Fruit fly (Drosophila melanogaster) whole organism, embryonic: Measurements from ENCODE around the gene Mon1.

Experiments used
- Aef1 ChIP-seq: fragments of 200-800 bp; sonication (Bioruptor generic); IDR thresholded peaks from 3 replicates; pipeline ENCODE4 v1.3.6; 2022; ENCODE audit warnings: missing biosample characterization, missing genetic modification characterization
- Atf6 ChIP-seq: fragments of 200-800 bp; sonication (Bioruptor generic); IDR thresholded peaks from 2 replicates; pipeline ENCODE4 v1.3.6; 2022; ENCODE audit warnings: missing biosample characterization, missing genetic modification characterization
- B-H1 ChIP-seq: fragments of 200-800 bp; sonication (Bioruptor generic); IDR thresholded peaks from 3 replicates; pipeline ENCODE4 v1.3.6; 2022; ENCODE audit warnings: missing biosample characterization, missing genetic modification characterization
- BEAF-32 ChIP-seq: fragments of 200-800 bp; sonication (Bioruptor generic); optimal IDR thresholded peaks from 3 replicates; lab custom pipeline; 2017; ENCODE audit warnings: missing biosample characterization, missing genetic modification characterization, mild to moderate bottlenecking, moderate library complexity, missing genetic modification reagents
- Bdp1 ChIP-seq: fragments of 200-800 bp; sonication (Bioruptor generic); optimal IDR thresholded peaks from 3 replicates; lab custom pipeline; 2016; ENCODE audit warnings: missing biosample characterization, missing genetic modification characterization
- Blimp-1 ChIP-seq: fragments of 200-800 bp; sonication (Bioruptor generic); optimal IDR thresholded peaks from 3 replicates; lab custom pipeline; 2018; ENCODE audit warnings: missing biosample characterization, missing genetic modification characterization, mild to moderate bottlenecking, moderate library complexity, missing genetic modification reagents
- CG1024 ChIP-seq: fragments of 200-800 bp; sonication (Bioruptor generic); IDR thresholded peaks from 2 replicates; pipeline ENCODE4 v1.3.6; 2022; ENCODE audit warnings: missing biosample characterization, missing genetic modification characterization
- CG10959 ChIP-seq: fragments of 200-800 bp; sonication (Bioruptor generic); IDR thresholded peaks from 2 replicates; pipeline ENCODE4 v1.3.6; 2022; ENCODE audit warnings: missing biosample characterization, missing genetic modification characterization
- CG13123 ChIP-seq: fragments of 200-800 bp; sonication (Bioruptor generic); optimal IDR thresholded peaks from 2 replicates; lab custom pipeline; 2016; ENCODE audit warnings: missing biosample characterization, missing genetic modification characterization
- CG13287 ChIP-seq: fragments of 200-800 bp; sonication (Bioruptor generic); IDR thresholded peaks from 2 replicates; pipeline ENCODE4 v1.3.6; 2022; ENCODE audit warnings: missing biosample characterization, missing genetic modification characterization; ENCODE audit not compliant: partially characterized antibody
- CG13894 ChIP-seq: fragments of 200-800 bp; sonication (Bioruptor generic); optimal IDR thresholded peaks from 3 replicates; lab custom pipeline; 2018; ENCODE audit warnings: missing biosample characterization, mild to moderate bottlenecking, missing genetic modification characterization, moderate library complexity
- CG14965 ChIP-seq: fragments of 200-800 bp; sonication (Bioruptor generic); optimal IDR thresholded peaks from 2 replicates; lab custom pipeline; 2016; ENCODE audit warnings: missing biosample characterization, missing genetic modification characterization, borderline replicate concordance
- CG18599 ChIP-seq: fragments of 200-800 bp; sonication (Bioruptor generic); optimal IDR thresholded peaks from 3 replicates; lab custom pipeline; 2017; ENCODE audit warnings: missing biosample characterization, missing genetic modification characterization, mild to moderate bottlenecking, moderate library complexity, missing genetic modification reagents
- CG4328 ChIP-seq: fragments of 200-800 bp; sonication (Bioruptor generic); optimal IDR thresholded peaks from 3 replicates; lab custom pipeline; 2017; ENCODE audit warnings: missing biosample characterization, missing genetic modification reagents, missing genetic modification characterization
- CG43689 ChIP-seq: fragments of 200-800 bp; sonication (Bioruptor generic); IDR thresholded peaks from 2 replicates; pipeline ENCODE4 v1.3.6; 2022; ENCODE audit warnings: missing biosample characterization, missing genetic modification characterization
- CG5245 ChIP-seq: fragments of 200-800 bp; sonication (Bioruptor generic); optimal IDR thresholded peaks from 3 replicates; lab custom pipeline; 2016; ENCODE audit warnings: missing biosample characterization, missing genetic modification characterization
- CG6175 ChIP-seq: fragments of 200-800 bp; sonication (Bioruptor generic); IDR thresholded peaks from 3 replicates; pipeline ENCODE4 v1.3.6; 2022; ENCODE audit warnings: missing biosample characterization, missing genetic modification characterization
- CG6683 ChIP-seq: fragments of 200-800 bp; sonication (Bioruptor generic); optimal IDR thresholded peaks from 2 replicates; lab custom pipeline; 2017; ENCODE audit warnings: missing biosample characterization, mild to moderate bottlenecking, missing genetic modification characterization, missing genetic modification reagents
- CG6854 ChIP-seq: fragments of 200-800 bp; sonication (Bioruptor generic); optimal IDR thresholded peaks from 3 replicates; lab custom pipeline; 2017; ENCODE audit warnings: missing biosample characterization, mild to moderate bottlenecking, missing genetic modification characterization
- CG7745 ChIP-seq: fragments of 200-800 bp; sonication (Bioruptor generic); optimal IDR thresholded peaks from 2 replicates; lab custom pipeline; 2018; ENCODE audit warnings: missing biosample characterization, mild to moderate bottlenecking, missing genetic modification characterization, moderate library complexity
- CG8089 ChIP-seq: fragments of 200-800 bp; sonication (Bioruptor generic); optimal IDR thresholded peaks from 3 replicates; lab custom pipeline; 2016; ENCODE audit warnings: missing biosample characterization, missing genetic modification characterization
- CG8765 ChIP-seq: fragments of 200-800 bp; sonication (Bioruptor generic); IDR thresholded peaks from 2 replicates; pipeline ENCODE4 v1.3.6; 2022; ENCODE audit warnings: missing biosample characterization, missing genetic modification characterization
- CG9817 ChIP-seq: fragments of 200-800 bp; sonication (Bioruptor generic); optimal IDR thresholded peaks from 2 replicates; lab custom pipeline; 2018; ENCODE audit warnings: missing biosample characterization, mild to moderate bottlenecking, missing genetic modification characterization, moderate library complexity
- CrebB ChIP-seq: fragments of 200-800 bp; sonication (Bioruptor generic); optimal IDR thresholded peaks from 3 replicates; lab custom pipeline; 2018; ENCODE audit warnings: missing biosample characterization, mild to moderate bottlenecking, missing genetic modification characterization
- Dad ChIP-seq: fragments of 200-800 bp; sonication (Bioruptor generic); optimal IDR thresholded peaks from 3 replicates; lab custom pipeline; 2016; ENCODE audit warnings: missing biosample characterization, missing genetic modification characterization
- Ets97D ChIP-seq: fragments of 200-800 bp; sonication (Bioruptor generic); optimal IDR thresholded peaks from 3 replicates; lab custom pipeline; 2016; ENCODE audit warnings: missing biosample characterization, missing genetic modification characterization
- GATAe ChIP-seq: fragments of 200-800 bp; sonication (Bioruptor generic); conservative IDR thresholded peaks from 2 replicates; pipeline ENCODE4 v1.3.6; 2022; ENCODE audit warnings: missing biosample characterization, missing genetic modification characterization
- HLH4C ChIP-seq: fragments of 200-800 bp; sonication (Bioruptor generic); IDR thresholded peaks from 3 replicates; pipeline ENCODE4 v1.3.6; 2022; ENCODE audit warnings: missing biosample characterization, missing genetic modification characterization; ENCODE audit not compliant: partially characterized antibody
- Hr78 ChIP-seq, 2 experiments: fragments of 200-800 bp in 1 of 2; fragments of >200 bp in 1 of 2; sonication (Bioruptor generic) in 1 of 2; optimal IDR thresholded peaks; 2 replicates each; lab custom pipeline; 2017 to 2019; ENCODE audit warnings: missing biosample characterization in 2 of 2, missing genetic modification characterization in 2 of 2, mild to moderate bottlenecking in 1 of 2, moderate library complexity in 1 of 2
- Rx ChIP-seq: fragments of 200-800 bp; sonication (Bioruptor generic); IDR thresholded peaks from 2 replicates; pipeline ENCODE4 v1.3.6; 2022; ENCODE audit warnings: missing biosample characterization, missing genetic modification characterization
- amos ChIP-seq: fragments of 200-800 bp; sonication (Bioruptor generic); IDR thresholded peaks from 2 replicates; pipeline ENCODE4 v1.3.6; 2022; ENCODE audit warnings: missing biosample characterization, missing genetic modification characterization; ENCODE audit not compliant: partially characterized antibody
- chm ChIP-seq: fragments of 200-800 bp; sonication (Bioruptor generic); IDR thresholded peaks from 2 replicates; pipeline ENCODE4 v1.3.6; 2022; ENCODE audit warnings: missing biosample characterization, missing genetic modification characterization
- da ChIP-seq: fragments of 200-800 bp; sonication (Bioruptor generic); optimal IDR thresholded peaks from 2 replicates; lab custom pipeline; 2016; ENCODE audit warnings: missing biosample characterization, missing genetic modification characterization
- eve ChIP-seq, 2 experiments: fragments of >200 bp; optimal IDR thresholded peaks; 2 replicates each; lab custom pipeline; 2017; ENCODE audit warnings: missing biosample characterization in 2 of 2, missing genetic modification characterization in 2 of 2
- fd96Cb ChIP-seq: fragments of 200-800 bp; sonication (Bioruptor generic); optimal IDR thresholded peaks from 2 replicates; lab custom pipeline; 2018; ENCODE audit warnings: missing biosample characterization, mild to moderate bottlenecking, missing genetic modification characterization, moderate library complexity
- ham ChIP-seq: fragments of 200-800 bp; sonication (Bioruptor generic); IDR thresholded peaks from 2 replicates; pipeline ENCODE4 v1.3.6; 2022; ENCODE audit warnings: missing biosample characterization, missing genetic modification characterization
- kni ChIP-seq: fragments of 200-800 bp; sonication (Bioruptor generic); optimal IDR thresholded peaks from 3 replicates; lab custom pipeline; 2017; ENCODE audit warnings: mild to moderate bottlenecking, missing biosample characterization, missing genetic modification reagents, missing genetic modification characterization
- maf-S ChIP-seq: fragments of 200-800 bp; sonication (Bioruptor generic); optimal IDR thresholded peaks from 2 replicates; lab custom pipeline; 2016; ENCODE audit warnings: missing biosample characterization, missing genetic modification characterization
- mam ChIP-seq: fragments of 200-800 bp; sonication (Bioruptor generic); optimal IDR thresholded peaks from 3 replicates; lab custom pipeline; 2016; ENCODE audit warnings: missing biosample characterization, missing genetic modification characterization
- oc ChIP-seq: fragments of 200-800 bp; sonication (Bioruptor generic); optimal IDR thresholded peaks from 2 replicates; lab custom pipeline; 2018; ENCODE audit warnings: missing biosample characterization, mild to moderate bottlenecking, missing genetic modification characterization, moderate library complexity
- org-1 ChIP-seq: fragments of 200-800 bp; sonication (Bioruptor generic); optimal IDR thresholded peaks from 2 replicates; lab custom pipeline; 2017; ENCODE audit warnings: missing biosample characterization, missing genetic modification characterization
- peb ChIP-seq: fragments of 200-800 bp; sonication (Bioruptor generic); IDR thresholded peaks from 2 replicates; pipeline ENCODE4 v1.3.6; 2022; ENCODE audit warnings: missing biosample characterization, missing genetic modification characterization
- phol ChIP-seq: fragments of 200-800 bp; sonication (Bioruptor generic); optimal IDR thresholded peaks from 3 replicates; lab custom pipeline; 2018; ENCODE audit warnings: missing biosample characterization, mild to moderate bottlenecking, missing genetic modification characterization, moderate library complexity
- sim ChIP-seq: fragments of 200-800 bp; sonication (Bioruptor generic); IDR thresholded peaks from 2 replicates; pipeline ENCODE4 v1.3.6; 2022; ENCODE audit warnings: missing biosample characterization, missing genetic modification characterization
- sima ChIP-seq: fragments of 200-800 bp; sonication (Bioruptor generic); optimal IDR thresholded peaks from 2 replicates; lab custom pipeline; 2016; ENCODE audit warnings: missing biosample characterization, missing genetic modification characterization
- tap ChIP-seq: fragments of 200-800 bp; optimal IDR thresholded peaks from 3 replicates; lab custom pipeline; 2019; ENCODE audit warnings: missing biosample characterization, mild to moderate bottlenecking, missing genetic modification characterization, moderate library complexity
- vfl ChIP-seq: fragments of 200-800 bp; sonication (Bioruptor generic); optimal IDR thresholded peaks from 2 replicates; lab custom pipeline; 2016; ENCODE audit warnings: missing biosample characterization, missing genetic modification characterization
- vnd ChIP-seq: fragments of 200-800 bp; sonication (Bioruptor generic); IDR thresholded peaks from 3 replicates; pipeline ENCODE4 v1.3.6; 2022; ENCODE audit warnings: missing biosample characterization, missing genetic modification characterization; ENCODE audit not compliant: partially characterized antibody
- wek ChIP-seq: fragments of 200-800 bp; sonication (Bioruptor generic); optimal IDR thresholded peaks from 3 replicates; lab custom pipeline; 2018; ENCODE audit warnings: missing biosample characterization, mild to moderate bottlenecking, missing genetic modification characterization, moderate library complexity
- yki ChIP-seq: fragments of >200 bp; optimal IDR thresholded peaks from 3 replicates; lab custom pipeline; 2018
- z ChIP-seq: fragments of 200-800 bp; sonication (Bioruptor generic); IDR thresholded peaks from 3 replicates; pipeline ENCODE4 v1.3.6; 2022; ENCODE audit warnings: missing biosample characterization, missing genetic modification characterization

Gene Mon1

DNA sequence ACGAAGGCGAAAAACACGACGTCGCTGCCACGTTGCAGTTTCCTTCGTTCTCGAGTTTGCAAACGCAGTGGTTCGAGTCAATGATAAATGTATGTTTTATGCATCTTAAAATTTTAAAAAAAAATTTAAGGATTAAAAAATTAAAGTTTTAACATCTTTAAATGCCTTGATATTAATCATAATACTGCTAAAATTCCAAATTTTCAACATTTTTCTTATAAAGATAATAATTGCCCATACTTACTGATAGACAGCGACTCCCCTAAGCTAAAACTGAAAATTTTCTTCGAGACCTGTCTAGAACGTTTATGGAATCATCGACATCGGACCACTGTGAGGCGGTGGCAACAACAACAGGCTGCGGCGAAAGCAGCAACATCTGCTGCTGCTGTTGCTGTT lies 29.1 kb upstream of the Mon1 start (continued):
- no peak for TF ChIP-seq amos (GFP tag; lab: Robert Waterston, UW)
- peak; percentile 42; the same call in 1 of the 2 replicates for TF ChIP-seq Rx (GFP tag; lab: Robert Waterston, UW)
- no peak for TF ChIP-seq CG14965 (GFP tag; lab: Kevin White, UChicago)
- TF ChIP-seq CG6175 = no peak
- TF ChIP-seq B-H1 = peak; percentile 31; the same call in 2 of the 3 replicates
- no peak for TF ChIP-seq CG5245 (GFP tag; lab: Kevin White, UChicago)
- TF ChIP-seq eve (GFP tag; optimal IDR thresholded peaks at IDR 0.05; lab: Kevin White, UChicago) = no peak
- peak; percentile 83 for TF ChIP-seq Atf6 (GFP tag; lab: Robert Waterston, UW)
- no peak for TF ChIP-seq CG13287 (GFP tag; lab: Robert Waterston, UW)
- TF ChIP-seq CrebB (tag; lab: Kevin White, UChicago) = no peak
- TF ChIP-seq Hr78 (GFP tag; optimal IDR thresholded peaks at IDR 0.05; lab: Kevin White, UChicago) = peak in 1 of 2 experiments; percentile 4
- TF ChIP-seq maf-S (GFP tag; lab: Kevin White, UChicago) = peak; percentile 19
- TF ChIP-seq oc (tag; lab: Kevin White, UChicago) = no peak
- no peak for TF ChIP-seq tap
- peak; percentile 55 for TF ChIP-seq Blimp-1 (GFP tag; lab: Kevin White, UChicago)
- TF ChIP-seq CG7745 (tag; lab: Kevin White, UChicago) = no peak
- no peak for TF ChIP-seq wek
- TF ChIP-seq CG4328 = no peak
- TF ChIP-seq phol (tag; lab: Kevin White, UChicago) = peak; percentile 65
- no peak for TF ChIP-seq yki (lab: Kevin White, UChicago)
- peak; percentile 73 for TF ChIP-seq CG6854
- no peak for TF ChIP-seq CG1024 (GFP tag; lab: Robert Waterston, UW)
- peak; percentile 61 for TF ChIP-seq org-1 (GFP tag; lab: Kevin White, UChicago)
- TF ChIP-seq fd96Cb (tag; lab: Kevin White, UChicago) = peak; percentile 71
- TF ChIP-seq da (GFP tag; lab: Kevin White, UChicago) = no peak
- TF ChIP-seq BEAF-32 (GFP tag; lab: Kevin White, UChicago) = no peak
- no peak for TF ChIP-seq Bdp1 (GFP tag; lab: Kevin White, UChicago)
- TF ChIP-seq CG18599 = peak; percentile 91
- TF ChIP-seq CG43689 (GFP tag; lab: Robert Waterston, UW) = peak; percentile 19; the same call in 1 of the 2 replicates
- TF ChIP-seq chm = no peak
- peak; percentile 69 for TF ChIP-seq Aef1 (GFP tag; lab: Robert Waterston, UW)
- TF ChIP-seq Dad (GFP tag; lab: Kevin White, UChicago) = no peak
- TF ChIP-seq vnd (GFP tag; lab: Robert Waterston, UW) = no peak
- TF ChIP-seq mam (GFP tag; lab: Kevin White, UChicago) = peak; percentile 45
- peak; percentile 46 for TF ChIP-seq vfl (GFP tag; lab: Kevin White, UChicago)
- TF ChIP-seq kni (GFP tag; lab: Kevin White, UChicago) = no peak
- 0 out of 2 replicates have a peak, but pooled peaks have one; percentile 31 for TF ChIP-seq peb
- TF ChIP-seq CG6683 = peak; percentile 57
- peak; percentile 19 for TF ChIP-seq Ets97D
- TF ChIP-seq CG9817 (tag; lab: Kevin White, UChicago) = peak; percentile 49
- TF ChIP-seq CG10959 = no peak
- TF ChIP-seq HLH4C (GFP tag; lab: Robert Waterston, UW) = no peak
- no peak for TF ChIP-seq sim (GFP tag; lab: Robert Waterston, UW)
- TF ChIP-seq CG8089 (GFP tag; lab: Kevin White, UChicago) = no peak
- no peak for TF ChIP-seq GATAe (GFP tag; lab: Robert Waterston, UW)
- no peak; the same call in 1 of the 2 replicates for TF ChIP-seq CG8765 (GFP tag; lab: Robert Waterston, UW)
- TF ChIP-seq sima (GFP tag; lab: Kevin White, UChicago) = no peak
- no peak for TF ChIP-seq z (GFP tag; lab: Robert Waterston, UW)
- TF ChIP-seq CG13123 = no peak
- no peak for TF ChIP-seq ham (GFP tag; lab: Robert Waterston, UW)
- peak; percentile 80 for TF ChIP-seq CG13894 (tag; lab: Kevin White, UChicago)
